Worm (Caenorhabditis elegans): Measurements from ENCODE around the gene R10E9.3.

R10E9.3 gene

DNA sequence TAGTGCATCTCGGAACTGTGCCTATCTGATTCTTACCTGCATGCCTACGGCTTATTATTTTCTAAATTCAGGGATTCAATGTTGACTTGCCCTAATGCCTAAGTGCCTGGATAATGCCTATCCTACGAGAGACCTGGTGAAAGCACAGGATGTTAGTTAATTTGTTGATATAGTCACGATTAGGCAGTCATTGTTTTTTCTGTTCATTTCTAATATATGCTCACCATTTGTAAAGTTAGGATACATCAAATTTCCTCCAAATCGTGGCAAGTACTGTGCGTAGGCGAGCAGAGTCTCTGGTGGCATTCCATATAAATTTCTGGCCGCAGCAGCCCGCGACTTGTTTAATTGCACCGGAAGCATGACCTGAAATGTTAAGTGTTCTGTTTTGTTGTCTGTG, 6.1 kb downstream of the R10E9.3 start:
- TF ChIP-seq hmbx-1 (tag; optimal IDR thresholded peaks at IDR 0.05), result no peak
- TF ChIP-seq hnd-1 (tag; optimal IDR thresholded peaks at IDR 0.05), result no peak
- no peak for TF ChIP-seq sea-1 (GFP tag; conservative IDR thresholded peaks at IDR 0.05)
- TF ChIP-seq flt-1 (GFP tag; IDR thresholded peaks at IDR 0.05), result no peak
- no peak for TF ChIP-seq tra-4 (tag; optimal IDR thresholded peaks at IDR 0.05)
- no peak for TF ChIP-seq ceh-36 (tag; optimal IDR thresholded peaks at IDR 0.05)
- no peak for TF ChIP-seq tbx-11 (GFP tag; IDR thresholded peaks at IDR 0.05)
- no peak for TF ChIP-seq scrt-1 (GFP tag; IDR thresholded peaks at IDR 0.05)
- TF ChIP-seq aly-1 (tag; optimal IDR thresholded peaks at IDR 0.05), result no peak
- no peak for TF ChIP-seq pes-1 (GFP tag; IDR thresholded peaks at IDR 0.05)
- TF ChIP-seq ceh-13 (GFP tag; optimal IDR thresholded peaks at IDR 0.05), result no peak
- no peak for TF ChIP-seq tbx-37 (GFP tag; conservative IDR thresholded peaks at IDR 0.05)
- TF ChIP-seq ets-7 (tag; optimal IDR thresholded peaks at IDR 0.05), result no peak
- no peak for TF ChIP-seq B0310.2 (tag; optimal IDR thresholded peaks at IDR 0.05)
- TF ChIP-seq F13C5.2 (tag; optimal IDR thresholded peaks at IDR 0.05), result no peak
- no peak for TF ChIP-seq ama-1 (optimal IDR thresholded peaks at IDR 0.05)
- TF ChIP-seq hmg-4 (GFP tag; optimal IDR thresholded peaks at IDR 0.05), result no peak

ce11 chrIII:3969133-3969532, 9.1 kb downstream of the R10E9.3 start:
- TF ChIP-seq tra-4 (tag; optimal IDR thresholded peaks at IDR 0.05) (no peak), tbx-37 (GFP tag; conservative IDR thresholded peaks at IDR 0.05) (no peak), ama-1 (optimal IDR thresholded peaks at IDR 0.05) (no peak), tbx-11 (GFP tag; IDR thresholded peaks at IDR 0.05) (no peak), ceh-13 (GFP tag; optimal IDR thresholded peaks at IDR 0.05) (no peak), sea-1 (GFP tag; conservative IDR thresholded peaks at IDR 0.05) (no peak), flt-1 (GFP tag; IDR thresholded peaks at IDR 0.05) (no peak), F13C5.2 (tag; optimal IDR thresholded peaks at IDR 0.05) (no peak), hnd-1 (tag; optimal IDR thresholded peaks at IDR 0.05) (no peak), scrt-1 (GFP tag; IDR thresholded peaks at IDR 0.05) (no peak), aly-1 (tag; optimal IDR thresholded peaks at IDR 0.05) (no peak), pes-1 (GFP tag; IDR thresholded peaks at IDR 0.05) (no peak), ceh-36 (tag; optimal IDR thresholded peaks at IDR 0.05) (no peak), hmg-4 (GFP tag; optimal IDR thresholded peaks at IDR 0.05) (no peak)

- TF ChIP-seq tra-4 (tag; optimal IDR thresholded peaks at IDR 0.05), result no peak
- TF ChIP-seq ceh-36 (tag; optimal IDR thresholded peaks at IDR 0.05), result no peak
- TF ChIP-seq hmbx-1 (tag; optimal IDR thresholded peaks at IDR 0.05), result no peak
Observed at ce11 chrIII:3970395-3970794, 10.4 kb downstream of the R10E9.3 start.

DNA sequence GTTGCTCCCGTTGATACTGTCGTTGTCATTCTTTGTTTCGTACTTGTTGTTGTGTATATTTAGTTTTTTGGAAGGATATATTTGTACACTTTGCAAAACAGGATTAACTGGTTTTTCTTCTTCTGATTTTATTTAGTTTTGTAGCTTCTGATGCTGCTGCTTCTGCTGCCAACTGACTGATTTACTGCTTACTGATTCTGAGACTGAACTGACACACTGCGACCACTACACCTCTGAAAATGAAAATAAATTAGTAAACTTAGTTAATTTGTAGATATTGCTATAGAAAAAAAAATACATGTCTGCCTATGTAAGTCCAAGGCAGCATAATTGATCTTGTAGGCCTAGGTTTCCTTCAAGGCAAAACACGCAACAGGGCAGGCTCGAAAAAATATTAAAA, 12.7 kb downstream of the R10E9.3 start, which contains the start of gene R10E9.4:
Gene R10E9.4, minus strand, starts transcription at position 101 of the 400 bp plus-strand sequence.
- no peak for TF ChIP-seq tbx-11 (GFP tag; IDR thresholded peaks at IDR 0.05)
- TF ChIP-seq F13C5.2 (tag; optimal IDR thresholded peaks at IDR 0.05), result no peak
- no peak for TF ChIP-seq pes-1 (GFP tag; IDR thresholded peaks at IDR 0.05)
- no peak for TF ChIP-seq tra-4 (tag; optimal IDR thresholded peaks at IDR 0.05)
- TF ChIP-seq hmg-4 (GFP tag; optimal IDR thresholded peaks at IDR 0.05), result no peak
- no peak for TF ChIP-seq ets-7 (tag; optimal IDR thresholded peaks at IDR 0.05)
- no peak for TF ChIP-seq ama-1 (optimal IDR thresholded peaks at IDR 0.05)
- TF ChIP-seq B0310.2 (tag; optimal IDR thresholded peaks at IDR 0.05), result no peak

- no peak for TF ChIP-seq aly-1 (tag; optimal IDR thresholded peaks at IDR 0.05)
- TF ChIP-seq hmg-4 (GFP tag; optimal IDR thresholded peaks at IDR 0.05), result no peak
- TF ChIP-seq hnd-1 (tag; optimal IDR thresholded peaks at IDR 0.05), result no peak
- no peak for TF ChIP-seq ceh-36 (tag; optimal IDR thresholded peaks at IDR 0.05)
- no peak for TF ChIP-seq sea-1 (GFP tag; conservative IDR thresholded peaks at IDR 0.05)
- no peak for TF ChIP-seq scrt-1 (GFP tag; IDR thresholded peaks at IDR 0.05)
- no peak for TF ChIP-seq F13C5.2 (tag; optimal IDR thresholded peaks at IDR 0.05)
Observed at ce11 chrIII:3974503-3974902, 14.5 kb downstream of the R10E9.3 start.

- TF ChIP-seq ceh-13 (GFP tag; optimal IDR thresholded peaks at IDR 0.05), result no peak
- no peak for TF ChIP-seq tra-4 (tag; optimal IDR thresholded peaks at IDR 0.05)
- no peak for TF ChIP-seq ets-7 (tag; optimal IDR thresholded peaks at IDR 0.05)
- no peak for TF ChIP-seq hmbx-1 (tag; optimal IDR thresholded peaks at IDR 0.05)
Observed at ce11 chrIII:3975008-3975407, 15.0 kb downstream of the R10E9.3 start.

DNA sequence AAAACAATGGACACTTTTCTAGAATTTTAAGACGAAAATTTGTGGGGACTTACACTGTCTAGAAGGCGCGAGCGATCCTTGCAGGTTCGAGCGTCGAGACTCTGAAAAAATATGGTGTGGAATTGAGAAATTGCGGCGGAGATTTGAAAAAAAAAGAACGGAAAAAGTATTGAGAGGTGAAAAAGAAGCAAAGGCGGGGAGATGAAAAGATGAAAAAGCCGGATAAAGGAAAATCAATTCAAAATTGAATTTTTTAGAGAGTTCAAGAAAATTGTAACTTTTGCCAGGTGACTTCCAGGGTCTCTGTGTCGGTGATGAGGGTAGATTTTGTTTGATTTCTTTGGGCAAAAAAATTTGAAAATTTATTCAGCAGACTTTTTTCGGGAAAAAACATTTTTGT, 16.3 kb downstream of the R10E9.3 start, which contains the start of gene msi-1:
Gene msi-1, minus strand, starts transcription at position 101 of the 400 bp plus-strand sequence.
- no peak for TF ChIP-seq ets-7 (tag; optimal IDR thresholded peaks at IDR 0.05)
- no peak for TF ChIP-seq F13C5.2 (tag; optimal IDR thresholded peaks at IDR 0.05)
- no peak for TF ChIP-seq hnd-1 (tag; optimal IDR thresholded peaks at IDR 0.05)
- TF ChIP-seq flt-1 (GFP tag; IDR thresholded peaks at IDR 0.05), result no peak
- TF ChIP-seq tra-4 (tag; optimal IDR thresholded peaks at IDR 0.05), result no peak
- TF ChIP-seq ceh-36 (tag; optimal IDR thresholded peaks at IDR 0.05), result no peak
- no peak for TF ChIP-seq scrt-1 (GFP tag; IDR thresholded peaks at IDR 0.05)
- TF ChIP-seq tbx-37 (GFP tag; conservative IDR thresholded peaks at IDR 0.05), result no peak
- no peak for TF ChIP-seq sea-1 (GFP tag; conservative IDR thresholded peaks at IDR 0.05)
- TF ChIP-seq tbx-11 (GFP tag; IDR thresholded peaks at IDR 0.05), result no peak

DNA sequence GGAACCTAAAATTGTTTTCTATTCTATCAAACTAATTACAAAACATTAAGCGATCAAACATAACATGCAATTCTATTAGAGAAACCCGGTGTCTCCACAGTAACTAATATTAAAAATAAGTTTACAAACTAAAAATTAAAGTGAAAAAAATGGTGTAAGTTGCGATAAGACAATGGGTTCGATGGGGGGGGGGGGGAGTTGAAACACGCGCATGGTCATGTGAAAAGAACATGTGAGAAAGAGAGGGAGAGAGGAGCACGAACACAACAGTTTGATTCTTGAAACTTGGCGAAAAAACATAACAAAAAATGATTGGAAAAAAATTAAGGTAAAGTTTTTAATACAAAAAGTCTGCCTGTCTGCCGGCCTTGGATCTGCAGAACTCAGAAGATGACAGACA, 17.0 kb downstream of the R10E9.3 start:
- TF ChIP-seq B0310.2 (tag; optimal IDR thresholded peaks at IDR 0.05), result no peak
- TF ChIP-seq sea-1 (GFP tag; conservative IDR thresholded peaks at IDR 0.05), result no peak
- no peak for TF ChIP-seq ets-7 (tag; optimal IDR thresholded peaks at IDR 0.05)
- no peak for TF ChIP-seq scrt-1 (GFP tag; IDR thresholded peaks at IDR 0.05)
- TF ChIP-seq ceh-13 (GFP tag; optimal IDR thresholded peaks at IDR 0.05), result no peak
- no peak for TF ChIP-seq F13C5.2 (tag; optimal IDR thresholded peaks at IDR 0.05)
- no peak for TF ChIP-seq flt-1 (GFP tag; IDR thresholded peaks at IDR 0.05)
- TF ChIP-seq ceh-36 (tag; optimal IDR thresholded peaks at IDR 0.05), result no peak
- TF ChIP-seq hmg-4 (GFP tag; optimal IDR thresholded peaks at IDR 0.05), result no peak
- no peak for TF ChIP-seq tbx-11 (GFP tag; IDR thresholded peaks at IDR 0.05)
- TF ChIP-seq hmbx-1 (tag; optimal IDR thresholded peaks at IDR 0.05), result no peak
- no peak for TF ChIP-seq tbx-37 (GFP tag; conservative IDR thresholded peaks at IDR 0.05)
- no peak for TF ChIP-seq pes-1 (GFP tag; IDR thresholded peaks at IDR 0.05)

All from whole organism, early embryonic.